Fruit fly (Drosophila melanogaster) whole organism, embryonic: ENCODE measurements around the gene Mct1.

Experiments used
- CG10462 ChIP-seq: fragments of 200-800 bp; sonication (Bioruptor generic); optimal IDR thresholded peaks from 2 replicates; lab custom pipeline; 2016; ENCODE audit warnings: missing biosample characterization, missing genetic modification characterization
- CG10543 ChIP-seq: fragments of 200-800 bp; sonication (Bioruptor generic); optimal IDR thresholded peaks from 3 replicates; lab custom pipeline; 2017; ENCODE audit warnings: missing biosample characterization, mild to moderate bottlenecking, missing genetic modification characterization, moderate library complexity
- CG10565 ChIP-seq: fragments of 200-800 bp; sonication (Bioruptor generic); optimal IDR thresholded peaks from 3 replicates; lab custom pipeline; 2016; ENCODE audit warnings: missing biosample characterization, mild to moderate bottlenecking, missing genetic modification characterization
- CG10979 ChIP-seq: fragments of 200-800 bp; sonication (Bioruptor generic); optimal IDR thresholded peaks from 2 replicates; lab custom pipeline; 2018; ENCODE audit warnings: missing biosample characterization, mild to moderate bottlenecking, missing genetic modification characterization, moderate library complexity
- CG11696 ChIP-seq: fragments of 200-800 bp; sonication (Bioruptor generic); IDR thresholded peaks from 2 replicates; pipeline ENCODE4 v1.3.6; 2022; ENCODE audit warnings: missing biosample characterization, missing genetic modification characterization
- CG12219 ChIP-seq: fragments of 200-800 bp; sonication (Bioruptor generic); optimal IDR thresholded peaks from 3 replicates; lab custom pipeline; 2018; ENCODE audit warnings: missing biosample characterization, mild to moderate bottlenecking, missing genetic modification characterization
- CG14050 ChIP-seq: fragments of 200-800 bp; sonication (Bioruptor generic); IDR thresholded peaks from 3 replicates; pipeline ENCODE4 v1.3.6; 2022; ENCODE audit warnings: missing biosample characterization, missing genetic modification characterization
- CG14667 ChIP-seq: fragments of 200-800 bp; sonication (Bioruptor generic); IDR thresholded peaks from 2 replicates; pipeline ENCODE4 v1.3.6; 2022; ENCODE audit warnings: missing biosample characterization, missing genetic modification characterization
- CG15269 ChIP-seq: fragments of 200-800 bp; sonication (Bioruptor generic); optimal IDR thresholded peaks from 2 replicates; lab custom pipeline; 2018; ENCODE audit warnings: missing biosample characterization, mild to moderate bottlenecking, missing genetic modification characterization, moderate library complexity
- CG15479 ChIP-seq: fragments of 200-800 bp; sonication (Bioruptor generic); optimal IDR thresholded peaks from 3 replicates; lab custom pipeline; 2019; ENCODE audit warnings: missing biosample characterization, mild to moderate bottlenecking, missing genetic modification characterization, moderate library complexity
- CG1647 ChIP-seq: fragments of 200-800 bp; sonication (Bioruptor generic); optimal IDR thresholded peaks from 3 replicates; lab custom pipeline; 2016; ENCODE audit warnings: missing biosample characterization, missing genetic modification characterization
- CG16815 ChIP-seq: fragments of 200-800 bp; sonication (Bioruptor generic); optimal IDR thresholded peaks from 3 replicates; lab custom pipeline; 2017; ENCODE audit warnings: missing biosample characterization, mild to moderate bottlenecking, missing genetic modification characterization
- CG18599 ChIP-seq: fragments of 200-800 bp; sonication (Bioruptor generic); optimal IDR thresholded peaks from 3 replicates; lab custom pipeline; 2017; ENCODE audit warnings: missing biosample characterization, missing genetic modification characterization, mild to moderate bottlenecking, moderate library complexity, missing genetic modification reagents
- CG31365 ChIP-seq: fragments of 200-800 bp; sonication (Bioruptor generic); optimal IDR thresholded peaks from 2 replicates; lab custom pipeline; 2018; ENCODE audit warnings: missing biosample characterization, mild to moderate bottlenecking, missing genetic modification characterization
- CG3163 ChIP-seq: fragments of 200-800 bp; sonication (Bioruptor generic); optimal IDR thresholded peaks from 3 replicates; lab custom pipeline; 2016; ENCODE audit warnings: missing biosample characterization, missing genetic modification characterization
- CG32532 ChIP-seq: fragments of 200-800 bp; sonication (Bioruptor generic); IDR thresholded peaks from 2 replicates; pipeline ENCODE4 v1.3.6; 2022; ENCODE audit warnings: missing biosample characterization, missing genetic modification characterization
- CG3407 ChIP-seq: fragments of 200-800 bp; sonication (Bioruptor generic); optimal IDR thresholded peaks from 2 replicates; lab custom pipeline; 2018; ENCODE audit warnings: missing biosample characterization, mild to moderate bottlenecking, missing genetic modification characterization
- CG3847 ChIP-seq: fragments of 200-800 bp; sonication (Bioruptor generic); IDR thresholded peaks from 2 replicates; pipeline ENCODE4 v1.3.6; 2022; ENCODE audit warnings: missing biosample characterization, missing genetic modification characterization
- CG5245 ChIP-seq: fragments of 200-800 bp; sonication (Bioruptor generic); optimal IDR thresholded peaks from 3 replicates; lab custom pipeline; 2016; ENCODE audit warnings: missing biosample characterization, missing genetic modification characterization
- CG7357 ChIP-seq: fragments of 200-800 bp; sonication (Bioruptor generic); IDR thresholded peaks from 3 replicates; pipeline ENCODE4 v1.3.6; 2022; ENCODE audit warnings: missing biosample characterization, missing genetic modification characterization
- CG8089 ChIP-seq: fragments of 200-800 bp; sonication (Bioruptor generic); optimal IDR thresholded peaks from 3 replicates; lab custom pipeline; 2016; ENCODE audit warnings: missing biosample characterization, missing genetic modification characterization
- CG8281 ChIP-seq: fragments of 200-800 bp; sonication (Bioruptor generic); optimal IDR thresholded peaks from 2 replicates; lab custom pipeline; 2018; ENCODE audit warnings: missing biosample characterization, mild to moderate bottlenecking, missing genetic modification characterization, moderate library complexity
- CG8765 ChIP-seq: fragments of 200-800 bp; sonication (Bioruptor generic); IDR thresholded peaks from 2 replicates; pipeline ENCODE4 v1.3.6; 2022; ENCODE audit warnings: missing biosample characterization, missing genetic modification characterization
- Deaf1 ChIP-seq: fragments of 200-800 bp; optimal IDR thresholded peaks from 3 replicates; lab custom pipeline; 2019; ENCODE audit warnings: missing biosample characterization, mild to moderate bottlenecking, missing genetic modification characterization, moderate library complexity
- Dip2 ChIP-seq: fragments of 200-800 bp; sonication (Bioruptor generic); IDR thresholded peaks from 2 replicates; pipeline ENCODE4 v1.3.6; 2022; ENCODE audit warnings: missing biosample characterization, missing genetic modification characterization
- E2f2 ChIP-seq: fragments of 200-800 bp; sonication (Bioruptor generic); IDR thresholded peaks from 2 replicates; pipeline ENCODE4 v1.3.6; 2022; ENCODE audit warnings: missing biosample characterization, missing genetic modification characterization
- Fer1 ChIP-seq: fragments of 200-800 bp; sonication (Bioruptor generic); optimal IDR thresholded peaks from 2 replicates; lab custom pipeline; 2017; ENCODE audit warnings: missing biosample characterization, mild to moderate bottlenecking, missing genetic modification characterization
- Fer3 ChIP-seq: fragments of 200-800 bp; sonication (Bioruptor generic); optimal IDR thresholded peaks from 2 replicates; lab custom pipeline; 2018; ENCODE audit warnings: missing biosample characterization, mild to moderate bottlenecking, missing genetic modification characterization, moderate library complexity
- HmgZ ChIP-seq: fragments of 200-800 bp; sonication (Bioruptor generic); optimal IDR thresholded peaks from 2 replicates; lab custom pipeline; 2018; ENCODE audit warnings: missing biosample characterization, mild to moderate bottlenecking, missing genetic modification characterization
- Lhr ChIP-seq: fragments of 200-800 bp; sonication (Bioruptor generic); optimal IDR thresholded peaks from 3 replicates; lab custom pipeline; 2017; ENCODE audit warnings: mild to moderate bottlenecking, missing biosample characterization, missing genetic modification reagents, missing genetic modification characterization
- Lim3 ChIP-seq: fragments of 200-800 bp; sonication (Bioruptor generic); IDR thresholded peaks from 2 replicates; pipeline ENCODE4 v1.3.6; 2022; ENCODE audit warnings: missing biosample characterization, missing genetic modification characterization
- Lpt ChIP-seq: fragments of >200 bp; optimal IDR thresholded peaks from 2 replicates; lab custom pipeline; 2018; ENCODE audit warnings: missing biosample characterization, missing genetic modification characterization
- Spps ChIP-seq: fragments of 200-800 bp; sonication (Bioruptor generic); optimal IDR thresholded peaks from 2 replicates; lab custom pipeline; 2018; ENCODE audit warnings: missing biosample characterization, mild to moderate bottlenecking, missing genetic modification characterization
- Sry-δ ChIP-seq: fragments of 200-800 bp; sonication (Bioruptor generic); optimal IDR thresholded peaks from 2 replicates; lab custom pipeline; 2016; ENCODE audit warnings: missing biosample characterization, missing genetic modification characterization
- Usf ChIP-seq: fragments of 200-800 bp; sonication (Bioruptor generic); optimal IDR thresholded peaks from 2 replicates; lab custom pipeline; 2017; ENCODE audit warnings: missing genotype, missing biosample characterization, missing genetic modification characterization
- cad ChIP-seq: fragments of >200 bp; optimal IDR thresholded peaks from 2 replicates; lab custom pipeline; 2017; ENCODE audit warnings: missing biosample characterization, missing genetic modification characterization
- chinmo ChIP-seq: fragments of 200-800 bp; sonication (Bioruptor generic); IDR thresholded peaks from 4 replicates; pipeline ENCODE4 v1.3.6; 2022; ENCODE audit warnings: missing biosample characterization, missing genetic modification characterization; ENCODE audit not compliant: partially characterized antibody
- chn ChIP-seq: fragments of 200-800 bp; sonication (Bioruptor generic); optimal IDR thresholded peaks from 2 replicates; lab custom pipeline; 2016; ENCODE audit warnings: missing biosample characterization, missing genetic modification characterization
- en ChIP-seq: fragments of 200-800 bp; sonication (Bioruptor generic); optimal IDR thresholded peaks from 2 replicates; lab custom pipeline; 2016; ENCODE audit warnings: missing biosample characterization, missing genetic modification characterization
- eve ChIP-seq, 2 experiments: fragments of >200 bp; optimal IDR thresholded peaks; 2 replicates each; lab custom pipeline; 2017; ENCODE audit warnings: missing biosample characterization in 2 of 2, missing genetic modification characterization in 2 of 2
- fd96Cb ChIP-seq: fragments of 200-800 bp; sonication (Bioruptor generic); optimal IDR thresholded peaks from 2 replicates; lab custom pipeline; 2018; ENCODE audit warnings: missing biosample characterization, mild to moderate bottlenecking, missing genetic modification characterization, moderate library complexity
- grn ChIP-seq: fragments of 200-800 bp; sonication (Bioruptor generic); optimal IDR thresholded peaks from 3 replicates; lab custom pipeline; 2017; ENCODE audit warnings: missing biosample characterization, missing genetic modification characterization
- ken ChIP-seq: fragments of 200-800 bp; sonication (Bioruptor generic); IDR thresholded peaks from 3 replicates; pipeline ENCODE4 v1.3.6; 2022; ENCODE audit warnings: missing biosample characterization, missing genetic modification characterization
- lola ChIP-seq, 3 experiments: fragments of >200 bp in 2 of 3; fragments of 200-800 bp in 1 of 3; sonication (Bioruptor generic) in 1 of 3; optimal IDR thresholded peaks; 2 replicates each; lab custom pipeline; 2017 to 2019; ENCODE audit warnings: missing biosample characterization in 3 of 3, missing genetic modification characterization in 3 of 3, mild to moderate bottlenecking in 1 of 3, moderate library complexity in 1 of 3
- lov ChIP-seq, 2 experiments: fragments of 200-800 bp in 1 of 2; fragments of >200 bp in 1 of 2; sonication (Bioruptor generic) in 1 of 2; IDR thresholded peaks in 1 of 2; optimal IDR thresholded peaks in 1 of 2; 2 replicates in 1 of 2; 3 replicates in 1 of 2; pipeline versions ENCODE4 v1.3.6 to Lab custom; 2017 to 2022; ENCODE audit warnings: missing biosample characterization in 1 of 2, missing genetic modification characterization in 1 of 2
- maf-S ChIP-seq: fragments of 200-800 bp; sonication (Bioruptor generic); optimal IDR thresholded peaks from 2 replicates; lab custom pipeline; 2016; ENCODE audit warnings: missing biosample characterization, missing genetic modification characterization
- oc ChIP-seq: fragments of 200-800 bp; sonication (Bioruptor generic); optimal IDR thresholded peaks from 2 replicates; lab custom pipeline; 2018; ENCODE audit warnings: missing biosample characterization, mild to moderate bottlenecking, missing genetic modification characterization, moderate library complexity
- otp ChIP-seq: fragments of 200-800 bp; sonication (Bioruptor generic); IDR thresholded peaks from 3 replicates; pipeline ENCODE4, ENCODE4 v1.3.6; 2022; ENCODE audit warnings: missing biosample characterization, missing genetic modification characterization
- seq ChIP-seq: fragments of 200-800 bp; sonication (Bioruptor generic); IDR thresholded peaks from 2 replicates; pipeline ENCODE4 v1.3.6; 2022; ENCODE audit warnings: missing biosample characterization, missing genetic modification characterization
- sug ChIP-seq: fragments of 200-800 bp; optimal IDR thresholded peaks from 2 replicates; lab custom pipeline; 2019; ENCODE audit warnings: missing biosample characterization, mild to moderate bottlenecking, missing genetic modification characterization, moderate library complexity
- trh ChIP-seq: fragments of 200-800 bp; sonication (Bioruptor generic); optimal IDR thresholded peaks from 2 replicates; lab custom pipeline; 2016; ENCODE audit warnings: missing biosample characterization, missing genetic modification characterization
- ttk ChIP-seq: fragments of 200-800 bp; sonication (Bioruptor generic); IDR thresholded peaks from 2 replicates; pipeline ENCODE4 v2.1.2; 2022; ENCODE audit warnings: missing biosample characterization, missing genetic modification characterization

Mct1 gene

DNA sequence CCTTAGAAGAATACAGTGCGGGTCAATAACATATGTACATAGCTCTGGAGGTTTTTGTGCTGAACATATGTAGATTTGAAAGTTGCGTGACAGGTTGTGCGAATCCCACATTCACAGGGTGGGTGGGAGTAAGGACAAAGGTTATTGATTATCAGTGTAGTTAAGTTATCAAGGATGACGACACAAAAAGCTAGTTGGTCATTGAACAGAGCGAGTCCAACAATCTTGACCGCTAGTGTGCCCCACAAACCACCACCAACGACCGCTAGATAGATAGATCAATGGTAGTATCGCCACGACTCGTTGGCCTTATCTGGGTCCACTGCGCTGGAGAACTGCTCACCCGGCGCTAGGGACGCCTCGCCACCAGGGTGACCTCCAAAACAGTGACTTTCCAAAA, 42.4 kb upstream of the Mct1 start (continued):
- TF ChIP-seq CG18599 (GFP tag; lab: Kevin White, UChicago): peak; percentile 37
- no peak for TF ChIP-seq Usf
- no peak for TF ChIP-seq CG3163 (GFP tag; lab: Kevin White, UChicago)
- no peak for TF ChIP-seq CG8765 (GFP tag; lab: Robert Waterston, UW)
- TF ChIP-seq CG14050 (GFP tag; lab: Robert Waterston, UW): no peak
- TF ChIP-seq CG15269 (tag; lab: Kevin White, UChicago): no peak
- peak; percentile 44 for TF ChIP-seq sug
- TF ChIP-seq cad (GFP tag; lab: Kevin White, UChicago): no peak
- no peak for TF ChIP-seq Spps
- TF ChIP-seq chn (GFP tag; lab: Kevin White, UChicago): no peak
- TF ChIP-seq lola (GFP tag; optimal IDR thresholded peaks at IDR 0.05; lab: Kevin White, UChicago): no peak
- TF ChIP-seq otp (GFP tag; lab: Robert Waterston, UW): no peak
- no peak for TF ChIP-seq Lhr (GFP tag; lab: Kevin White, UChicago)
- no peak for TF ChIP-seq Sry-δ (GFP tag; lab: Kevin White, UChicago)
- no peak for TF ChIP-seq Dip2 (GFP tag; lab: Robert Waterston, UW)
- peak; percentile 17 for TF ChIP-seq CG31365 (tag; lab: Kevin White, UChicago)
- TF ChIP-seq en (GFP tag; lab: Kevin White, UChicago): no peak
- peak; percentile 7 for TF ChIP-seq CG12219 (GFP tag; lab: Kevin White, UChicago)
- no peak for TF ChIP-seq ken
- no peak for TF ChIP-seq maf-S (GFP tag; lab: Kevin White, UChicago)
- peak; percentile 82 for TF ChIP-seq CG11696 (GFP tag; lab: Robert Waterston, UW)
- no peak for TF ChIP-seq oc (tag; lab: Kevin White, UChicago)
- no peak for TF ChIP-seq CG1647 (GFP tag; lab: Kevin White, UChicago)
- no peak for TF ChIP-seq CG10462 (GFP tag; lab: Kevin White, UChicago)
- no peak for TF ChIP-seq CG7357 (GFP tag; lab: Robert Waterston, UW)
- TF ChIP-seq CG10543 (GFP tag; lab: Kevin White, UChicago): no peak
- TF ChIP-seq CG3407 (GFP tag; lab: Kevin White, UChicago): no peak
- TF ChIP-seq Fer3 (tag; lab: Kevin White, UChicago): peak; percentile 10
- TF ChIP-seq lov (optimal IDR thresholded peaks at IDR 0.05; lab: Kevin White, UChicago): no peak
- TF ChIP-seq lov (GFP tag; IDR thresholded peaks at IDR 0.05; lab: Robert Waterston, UW): no peak
- no peak for TF ChIP-seq CG5245 (GFP tag; lab: Kevin White, UChicago)
- no peak for TF ChIP-seq CG8089
- TF ChIP-seq Lim3 (GFP tag; lab: Robert Waterston, UW): no peak
- TF ChIP-seq CG14667 (GFP tag; lab: Robert Waterston, UW): no peak
- TF ChIP-seq Lpt (GFP tag; lab: Kevin White, UChicago): no peak
- TF ChIP-seq trh (GFP tag; lab: Kevin White, UChicago): no peak
- TF ChIP-seq eve (GFP tag; optimal IDR thresholded peaks at IDR 0.05; lab: Kevin White, UChicago): no peak
- no peak for TF ChIP-seq ttk
- peak; percentile 20 for TF ChIP-seq CG10979 (tag; lab: Kevin White, UChicago)
- TF ChIP-seq CG8281 (tag; lab: Kevin White, UChicago): no peak
- no peak for TF ChIP-seq CG3847 (GFP tag; lab: Robert Waterston, UW)
- TF ChIP-seq E2f2 (GFP tag; lab: Robert Waterston, UW): no peak
- TF ChIP-seq CG15479 (GFP tag; lab: Kevin White, UChicago): no peak
- TF ChIP-seq CG32532 (GFP tag; lab: Robert Waterston, UW): peak; percentile 11; the same call in 1 of the 2 replicates
- TF ChIP-seq CG10565 (GFP tag; lab: Kevin White, UChicago): no peak
- TF ChIP-seq chinmo (GFP tag; lab: Robert Waterston, UW): no peak
- no peak for TF ChIP-seq CG16815 (GFP tag; lab: Kevin White, UChicago)
- no peak for TF ChIP-seq HmgZ
- no peak for TF ChIP-seq grn (GFP tag; lab: Kevin White, UChicago)
- TF ChIP-seq seq (GFP tag; lab: Robert Waterston, UW): no peak
- no peak for TF ChIP-seq fd96Cb (tag; lab: Kevin White, UChicago)
- TF ChIP-seq Fer1 (GFP tag; lab: Kevin White, UChicago): no peak
- no peak for TF ChIP-seq Deaf1 (tag; lab: Kevin White, UChicago)
